Fruit fly (Drosophila melanogaster): ENCODE data around the gene Prosbeta7.

DNA sequence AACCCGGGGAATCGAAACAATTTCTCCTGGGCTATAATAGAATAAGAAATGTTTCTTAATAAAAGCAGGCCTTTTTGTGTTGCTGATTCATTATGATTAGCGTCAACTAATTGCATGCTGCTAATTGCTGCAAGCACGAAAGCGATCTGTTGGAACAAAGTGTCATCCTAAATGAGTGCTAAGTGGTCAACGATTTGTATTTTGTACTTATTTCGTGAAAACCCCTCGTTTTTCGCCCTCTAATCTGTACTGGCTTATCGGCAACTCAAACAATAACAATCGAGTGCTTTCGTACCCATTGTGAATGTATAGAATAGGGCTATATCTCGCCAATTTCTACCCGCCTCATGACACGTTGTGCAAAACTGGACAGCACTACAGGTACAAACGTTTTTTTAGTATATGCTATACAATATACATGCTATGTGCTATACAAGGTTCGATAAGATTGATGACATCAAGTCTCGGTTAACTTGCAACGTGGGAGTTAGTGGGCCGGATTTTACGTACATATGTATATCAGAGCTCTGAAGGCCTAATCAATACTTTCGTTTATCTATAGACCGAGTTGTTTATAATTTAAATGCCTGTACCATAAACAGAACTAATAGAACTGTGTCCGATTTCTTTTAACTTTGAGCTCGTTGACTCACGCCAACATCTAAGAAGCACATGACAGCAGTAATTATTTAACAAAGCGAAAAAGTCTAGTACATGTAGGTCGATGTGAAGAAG, 6.5 kb upstream of the Prosbeta7 start:
- TF ChIP-seq jim (GFP tag; optimal IDR thresholded peaks at IDR 0.05) = no peak
- TF ChIP-seq h (GFP tag; optimal IDR thresholded peaks at IDR 0.05) = peak; percentile 7
- TF ChIP-seq Dif (GFP tag; optimal IDR thresholded peaks at IDR 0.05; ENCODE audit: partially characterized antibody) = no peak
- TF ChIP-seq Hr83 (GFP tag; optimal IDR thresholded peaks at IDR 0.05; ENCODE audit: poor library complexity, severe bottlenecking) = no peak
- TF ChIP-seq Sp1 (GFP tag; optimal IDR thresholded peaks at IDR 0.05) = peak; percentile 10
- no peak for TF ChIP-seq fru (GFP tag; optimal IDR thresholded peaks at IDR 0.05)
- no peak for TF ChIP-seq dl (GFP tag; optimal IDR thresholded peaks at IDR 0.05; ENCODE audit: insufficient read depth in 1 of 2, partially characterized antibody in 2 of 2)
- TF ChIP-seq usp (GFP tag; optimal IDR thresholded peaks at IDR 0.05) = no peak

Measured in whole organism, wandering third instar larva.